Worm (Caenorhabditis elegans) whole organism, mixed stage, embryonic: ENCODE results near the gene aldo-2.
A peak's percentile ranks its signal among the peaks of the same experiment; 100 is the strongest.

Experiments
- M03D4.4 ChIP-seq: sonication (generic microtip); optimal IDR thresholded peaks from 2 replicates; lab custom pipeline; 2017; ENCODE audit warnings: mild to moderate bottlenecking, missing genetic modification characterization, missing compliant biosample characterization
- bed-3 ChIP-seq: fragments of 200-800 bp; sonication (Bioruptor generic); optimal IDR thresholded peaks from 3 replicates; lab custom pipeline; 2018; ENCODE audit warnings: mild to moderate bottlenecking, missing genetic modification characterization, moderate library complexity, missing compliant biosample characterization
- ceh-39 ChIP-seq: fragments of 150-350 bp; optimal IDR thresholded peaks from 2 replicates; lab custom pipeline; 2014; ENCODE audit warnings: missing biosample characterization, missing genetic modification characterization
- ceh-83 ChIP-seq: fragments of 200-800 bp; sonication (Bioruptor generic); optimal IDR thresholded peaks from 2 replicates; lab custom pipeline; 2018; ENCODE audit warnings: mild to moderate bottlenecking, missing genetic modification characterization, missing compliant biosample characterization
- ces-1 ChIP-seq: fragments of 150-350 bp; optimal IDR thresholded peaks from 2 replicates; lab custom pipeline; 2014; ENCODE audit warnings: missing biosample characterization, missing genetic modification reagents, missing genetic modification characterization
- drap-1 ChIP-seq: fragments of 200-800 bp; sonication (Bioruptor generic); optimal IDR thresholded peaks from 3 replicates; lab custom pipeline; 2018; ENCODE audit warnings: mild to moderate bottlenecking, missing genetic modification characterization, missing compliant biosample characterization
- elt-1 ChIP-seq: sonication (generic microtip); optimal IDR thresholded peaks from 2 replicates; lab custom pipeline; 2017; ENCODE audit warnings: missing genetic modification characterization, mild to moderate bottlenecking, missing compliant biosample characterization, antibody characterized with exemption, moderate library complexity, borderline replicate concordance; ENCODE audit not compliant: insufficient read depth
- elt-3 ChIP-seq: fragments of 150-350 bp; optimal IDR thresholded peaks from 2 replicates; lab custom pipeline; 2014; ENCODE audit warnings: missing biosample characterization, missing genetic modification characterization
- flh-1 ChIP-seq: fragments of 200-800 bp; sonication (Bioruptor generic); optimal IDR thresholded peaks from 2 replicates; lab custom pipeline; 2018; ENCODE audit warnings: mild to moderate bottlenecking, missing genetic modification characterization, moderate library complexity, missing compliant biosample characterization
- ham-2 ChIP-seq: fragments of 200-800 bp; sonication (Bioruptor generic); optimal IDR thresholded peaks from 2 replicates; lab custom pipeline; 2018; ENCODE audit warnings: mild to moderate bottlenecking, missing genetic modification characterization, missing compliant biosample characterization
- hlh-1 ChIP-seq: fragments of 150-350 bp; optimal IDR thresholded peaks from 2 replicates; lab custom pipeline; 2014; ENCODE audit warnings: missing biosample characterization, missing genetic modification reagents, missing genetic modification characterization
- lin-13 ChIP-seq: fragments of 150-350 bp; optimal IDR thresholded peaks from 2 replicates; lab custom pipeline; 2014; ENCODE audit warnings: missing biosample characterization, missing genetic modification characterization
- lin-32 ChIP-seq: fragments of 200-800 bp; sonication (Bioruptor generic); optimal IDR thresholded peaks from 2 replicates; lab custom pipeline; 2018; ENCODE audit warnings: mild to moderate bottlenecking, missing genetic modification characterization, missing compliant biosample characterization
- mep-1 ChIP-seq: fragments of 150-350 bp; optimal IDR thresholded peaks from 2 replicates; lab custom pipeline; 2017; ENCODE audit warnings: missing biosample characterization, missing genetic modification reagents, missing genetic modification characterization, inconsistent platforms
- mls-2 ChIP-seq: sonication (generic microtip); optimal IDR thresholded peaks from 2 replicates; lab custom pipeline; 2016; ENCODE audit warnings: mild to moderate bottlenecking, missing genetic modification characterization, moderate library complexity, missing compliant biosample characterization
- nhr-12 ChIP-seq: fragments of 150-350 bp; optimal IDR thresholded peaks from 2 replicates; lab custom pipeline; 2014; ENCODE audit warnings: missing biosample characterization, missing genetic modification characterization
- nhr-237 ChIP-seq: fragments of 150-350 bp; optimal IDR thresholded peaks from 2 replicates; lab custom pipeline; 2014; ENCODE audit warnings: missing biosample characterization, missing genetic modification characterization
- nhr-28 ChIP-seq: fragments of 150-350 bp; optimal IDR thresholded peaks from 2 replicates; lab custom pipeline; 2014; ENCODE audit warnings: missing biosample characterization, missing genetic modification characterization
- nhr-76 ChIP-seq: sonication (generic microtip); optimal IDR thresholded peaks from 2 replicates; lab custom pipeline; 2017; ENCODE audit warnings: missing biosample characterization, missing genetic modification characterization
- pha-4 ChIP-seq: fragments of 150-350 bp; optimal IDR thresholded peaks from 2 replicates; lab custom pipeline; 2018; ENCODE audit warnings: missing biosample characterization, missing genetic modification reagents, missing genetic modification characterization
- sptf-1 ChIP-seq: sonication (generic microtip); optimal IDR thresholded peaks from 2 replicates; lab custom pipeline; 2017; ENCODE audit warnings: mild to moderate bottlenecking, missing genetic modification characterization, moderate library complexity, missing compliant biosample characterization
- unc-120 ChIP-seq: sonication (generic microtip); optimal IDR thresholded peaks from 2 replicates; lab custom pipeline; 2017; ENCODE audit warnings: missing genetic modification characterization, missing compliant biosample characterization; ENCODE audit not compliant: poor library complexity, severe bottlenecking
- unc-62 ChIP-seq: fragments of 150-350 bp; optimal IDR thresholded peaks from 2 replicates; lab custom pipeline; 2014; ENCODE audit warnings: missing biosample characterization, missing genetic modification reagents, missing genetic modification characterization

Gene aldo-2

ce11 chrIII:5840815-5841573 lies 35.4 kb downstream of the aldo-2 start:
- TF ChIP-seq elt-3 (tag; lab: Kevin White, UChicago) = no peak
- no peak for TF ChIP-seq pha-4 (tag; lab: Kevin White, UChicago)
- no peak for TF ChIP-seq mep-1
- no peak for TF ChIP-seq nhr-237 (tag; lab: Kevin White, UChicago)
- no peak for TF ChIP-seq lin-13 (tag; lab: Kevin White, UChicago)

ce11 chrIII:5840277-5840676 lies 36.1 kb downstream of the aldo-2 start:
- TF ChIP-seq flh-1 (GFP tag; lab: Kevin White, UChicago) (no peak), ces-1 (GFP tag; lab: Kevin White, UChicago) (peak; percentile 27), unc-62 (no peak), nhr-12 (tag; lab: Kevin White, UChicago) (no peak), mls-2 (no peak), sptf-1 (tag; lab: Kevin White, UChicago) (no peak)

- TF ChIP-seq elt-3 (tag; lab: Kevin White, UChicago) (no peak), nhr-28 (no peak), hlh-1 (no peak), sptf-1 (tag; lab: Kevin White, UChicago) (no peak), ceh-83 (GFP tag; lab: Kevin White, UChicago) (no peak), pha-4 (tag; lab: Kevin White, UChicago) (no peak), mep-1 (no peak), bed-3 (GFP tag; lab: Kevin White, UChicago) (no peak), lin-32 (no peak), ham-2 (GFP tag; lab: Kevin White, UChicago) (no peak), unc-120 (tag; lab: Kevin White, UChicago) (no peak), nhr-76 (no peak), elt-1 (no peak), ces-1 (GFP tag; lab: Kevin White, UChicago) (no peak)
These were observed 36.8 kb downstream of the aldo-2 start for ce11 chrIII:5839598-5839997.

- no peak for TF ChIP-seq drap-1 (GFP tag; lab: Kevin White, UChicago)
- TF ChIP-seq elt-3 (tag; lab: Kevin White, UChicago) = peak; percentile 32
- TF ChIP-seq flh-1 (GFP tag; lab: Kevin White, UChicago) = no peak
These were observed 37.3 kb downstream of the aldo-2 start for ce11 chrIII:5839147-5839546.

ce11 chrIII:5838159-5839046 lies 38.0 kb downstream of the aldo-2 start:
- TF ChIP-seq elt-1 (peak; percentile 95), M03D4.4 (tag; lab: Kevin White, UChicago) (no peak), ceh-39 (no peak), mep-1 (peak; percentile 26), mls-2 (no peak), ham-2 (GFP tag; lab: Kevin White, UChicago) (peak; percentile 48), hlh-1 (no peak), nhr-76 (no peak), elt-3 (tag; lab: Kevin White, UChicago) (peak; percentile 15)
- TF ChIP-seq, all 35 proteins: peak for 4

- TF ChIP-seq nhr-237 (tag; lab: Kevin White, UChicago) (peak; percentile 27), ceh-83 (GFP tag; lab: Kevin White, UChicago) (no peak), sptf-1 (tag; lab: Kevin White, UChicago) (peak; percentile 21)
These were observed 39.6 kb downstream of the aldo-2 start, which contains the start of gene W04D12.1 for ce11 chrIII:5836816-5837215. Gene W04D12.1, plus strand, starts transcription at chrIII:5836926.

- no peak for TF ChIP-seq nhr-28
- TF ChIP-seq elt-1 = peak; percentile 6
These were observed 40.2 kb downstream of the aldo-2 start for ce11 chrIII:5836261-5836660.
